Fruit fly (Drosophila melanogaster): ENCODE results near the gene CG14563.

CG14563 gene

DNA sequence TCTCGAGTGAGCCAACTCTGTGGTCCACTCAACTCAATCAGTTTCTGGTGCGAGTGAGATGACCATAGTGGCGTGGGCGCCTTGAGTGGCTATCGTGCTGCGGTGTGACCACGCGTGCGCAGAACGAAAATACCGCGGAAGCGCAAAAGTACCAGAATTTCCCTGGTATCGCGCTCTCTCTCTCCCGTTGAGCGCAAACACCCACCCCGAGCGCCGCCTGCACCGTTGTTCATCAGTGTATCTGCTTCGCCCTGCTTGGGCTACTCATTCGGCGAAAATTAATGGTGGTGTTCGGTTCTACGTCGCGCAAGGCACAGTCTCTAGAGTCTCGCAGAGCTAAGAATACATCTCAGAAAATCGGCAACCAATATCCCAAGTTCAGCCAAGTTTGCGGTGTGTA is 37.2 kb upstream of the CG14563 start (continued):
- no peak for TF ChIP-seq az2 (GFP tag; optimal IDR thresholded peaks at IDR 0.05)
- TF ChIP-seq CG17802 (tag; optimal IDR thresholded peaks at IDR 0.05): no peak
- TF ChIP-seq CG15601 (tag; optimal IDR thresholded peaks at IDR 0.05): no peak
- peak in 1 of 2 experiments; percentile 85 for TF ChIP-seq insv (GFP tag; optimal IDR thresholded peaks at IDR 0.05)
- TF ChIP-seq CG6175 (GFP tag; IDR thresholded peaks at IDR 0.05): no peak
- TF ChIP-seq Oaz (GFP tag; IDR thresholded peaks at IDR 0.05): no peak
- TF ChIP-seq chm (GFP tag; IDR thresholded peaks at IDR 0.05): no peak
- TF ChIP-seq Lhr (GFP tag; optimal IDR thresholded peaks at IDR 0.05): peak; percentile 3
- no peak for TF ChIP-seq Xbp1 (GFP tag; optimal IDR thresholded peaks at IDR 0.05)
- peak; percentile 11 for TF ChIP-seq Antp (GFP tag; optimal IDR thresholded peaks at IDR 0.05)
- TF ChIP-seq sqz (GFP tag; optimal IDR thresholded peaks at IDR 0.05): no peak
- no peak for TF ChIP-seq CG12942 (GFP tag; optimal IDR thresholded peaks at IDR 0.05)
- TF ChIP-seq CG16863 (GFP tag; optimal IDR thresholded peaks at IDR 0.05): no peak
- peak; percentile 2 for TF ChIP-seq Camta (GFP tag; optimal IDR thresholded peaks at IDR 0.05)
- no peak for TF ChIP-seq gem (tag; optimal IDR thresholded peaks at IDR 0.05)
- TF ChIP-seq CG17186 (GFP tag; optimal IDR thresholded peaks at IDR 0.05): peak; percentile 67
- peak; percentile 26 for TF ChIP-seq pho (GFP tag; optimal IDR thresholded peaks at IDR 0.05)
- TF ChIP-seq Stat92E (GFP tag; optimal IDR thresholded peaks at IDR 0.05): peak in 1 of 3 experiments; percentile 67
- TF ChIP-seq onecut (GFP tag; IDR thresholded peaks at IDR 0.05): peak; percentile 49; the same call in 1 of the 2 replicates
- TF ChIP-seq pnt (GFP tag; optimal IDR thresholded peaks at IDR 0.05): no peak
- TF ChIP-seq CG15269 (tag; optimal IDR thresholded peaks at IDR 0.05): no peak
- TF ChIP-seq gcm2 (GFP tag; optimal IDR thresholded peaks at IDR 0.05): no peak
- TF ChIP-seq en (GFP tag; optimal IDR thresholded peaks at IDR 0.05): no peak
- peak; percentile 9 for TF ChIP-seq gro (GFP tag; optimal IDR thresholded peaks at IDR 0.05)
- TF ChIP-seq CG5953 (GFP tag; IDR thresholded peaks at IDR 0.05): no peak
- peak; percentile 63 for TF ChIP-seq Hmr (GFP tag; optimal IDR thresholded peaks at IDR 0.05)
- TF ChIP-seq Sin3A (optimal IDR thresholded peaks at IDR 0.05): no peak
- no peak for TF ChIP-seq Max (GFP tag; optimal IDR thresholded peaks at IDR 0.05)
- no peak for TF ChIP-seq HLH3B (GFP tag; IDR thresholded peaks at IDR 0.05)
- TF ChIP-seq CG9727 (GFP tag; optimal IDR thresholded peaks at IDR 0.05): peak; percentile 25
- TF ChIP-seq CG6683 (GFP tag; optimal IDR thresholded peaks at IDR 0.05): peak; percentile 36
- no peak for TF ChIP-seq Mad (GFP tag; optimal IDR thresholded peaks at IDR 0.05)
- peak; percentile 13 for TF ChIP-seq CG2116 (GFP tag; optimal IDR thresholded peaks at IDR 0.05)
- TF ChIP-seq CG5180 (GFP tag; optimal IDR thresholded peaks at IDR 0.05): no peak
- TF ChIP-seq CG31388 (GFP tag; optimal IDR thresholded peaks at IDR 0.05): no peak
- TF ChIP-seq dimm (GFP tag; IDR thresholded peaks at IDR 0.05): no peak
- no peak for TF ChIP-seq Atf3 (GFP tag; optimal IDR thresholded peaks at IDR 0.05)
- TF ChIP-seq tin (GFP tag; optimal IDR thresholded peaks at IDR 0.05): no peak
- TF ChIP-seq pzg (GFP tag; optimal IDR thresholded peaks at IDR 0.05): peak; percentile 68
- no peak for TF ChIP-seq CG6254 (GFP tag; optimal IDR thresholded peaks at IDR 0.05)
- TF ChIP-seq MTF-1 (GFP tag; optimal IDR thresholded peaks at IDR 0.05; ENCODE audit: borderline replicate concordance): peak; percentile 57
- TF ChIP-seq CG11093 (GFP tag; IDR thresholded peaks at IDR 0.05): no peak
- TF ChIP-seq caup (GFP tag; optimal IDR thresholded peaks at IDR 0.05; ENCODE audit: severe bottlenecking): peak; percentile 48
- no peak for TF ChIP-seq CG4282 (GFP tag; optimal IDR thresholded peaks at IDR 0.05)
- peak; percentile 95 for TF ChIP-seq bbx (GFP tag; IDR thresholded peaks at IDR 0.05; ENCODE audit: partially characterized antibody)
- TF ChIP-seq exex (tag; optimal IDR thresholded peaks at IDR 0.05): no peak
- peak; percentile 21 for TF ChIP-seq CG10979 (tag; optimal IDR thresholded peaks at IDR 0.05)
- no peak for TF ChIP-seq gsb-n (tag; optimal IDR thresholded peaks at IDR 0.05)
- peak; percentile 1 for TF ChIP-seq p53 (GFP tag; optimal IDR thresholded peaks at IDR 0.05)
- peak; percentile 12; the same call in 1 of the 2 replicates for TF ChIP-seq CG31224 (GFP tag; IDR thresholded peaks at IDR 0.05)
- TF ChIP-seq Dp (GFP tag; optimal IDR thresholded peaks at IDR 0.05): peak; percentile 24

Data from whole organism, embryonic.